Fruit fly (Drosophila melanogaster) whole organism, embryonic: ENCODE measurements around the gene Nup358.

Experiments
- CG1603 ChIP-seq: fragments of 200-800 bp; sonication (Bioruptor generic); optimal IDR thresholded peaks from 2 replicates; lab custom pipeline; 2019; ENCODE audit warnings: missing biosample characterization, mild to moderate bottlenecking, missing genetic modification characterization, moderate library complexity
- chm ChIP-seq: fragments of 200-800 bp; sonication (Bioruptor generic); IDR thresholded peaks from 2 replicates; pipeline ENCODE4 v1.3.6; 2022; ENCODE audit warnings: missing biosample characterization, missing genetic modification characterization
- gsb ChIP-seq: fragments of 200-800 bp; sonication (Bioruptor generic); IDR thresholded peaks from 2 replicates; pipeline ENCODE4 v1.3.6; 2022; ENCODE audit warnings: missing biosample characterization, missing genetic modification characterization
- seq ChIP-seq: fragments of 200-800 bp; sonication (Bioruptor generic); IDR thresholded peaks from 2 replicates; pipeline ENCODE4 v1.3.6; 2022; ENCODE audit warnings: missing biosample characterization, missing genetic modification characterization
- wdn ChIP-seq: fragments of 200-800 bp; sonication (Bioruptor generic); IDR thresholded peaks from 2 replicates; pipeline ENCODE4 v1.3.6; 2022; ENCODE audit warnings: missing biosample characterization, missing genetic modification characterization
- wor ChIP-seq: fragments of 200-800 bp; sonication (Bioruptor generic); IDR thresholded peaks from 2 replicates; pipeline ENCODE4 v1.3.6; 2022; ENCODE audit warnings: missing biosample characterization, missing genetic modification characterization
- zen ChIP-seq: fragments of 200-800 bp; sonication (Bioruptor generic); optimal IDR thresholded peaks from 3 replicates; lab custom pipeline; 2018; ENCODE audit warnings: missing biosample characterization, mild to moderate bottlenecking, missing genetic modification characterization, moderate library complexity

DNA sequence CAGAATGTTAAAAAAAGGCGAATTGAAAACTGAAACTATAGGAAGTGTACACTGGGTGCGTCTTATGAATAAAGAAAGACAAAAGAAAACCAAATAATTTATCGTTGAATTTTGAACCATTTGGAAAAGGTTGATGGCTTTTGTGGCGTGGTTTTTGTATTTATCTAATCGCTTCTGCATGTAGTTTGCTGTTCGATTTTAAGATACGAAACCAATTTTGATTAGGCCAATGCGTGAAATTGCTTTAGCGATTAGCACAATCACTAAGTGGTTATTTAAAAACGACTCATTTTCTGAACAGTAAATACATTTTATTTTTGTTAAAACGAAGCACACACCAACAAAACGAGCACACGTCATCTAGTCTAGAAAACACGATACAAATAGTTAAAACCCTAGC lies 11.5 kb downstream of the Nup358 start:
- TF ChIP-seq CG1603 (no peak), gsb (GFP tag; lab: Robert Waterston, UW) (no peak), wdn (GFP tag; lab: Robert Waterston, UW) (no peak), chm (GFP tag; lab: Robert Waterston, UW) (no peak), zen (tag; lab: Kevin White, UChicago) (no peak), seq (GFP tag; lab: Robert Waterston, UW) (no peak), wor (GFP tag; lab: Robert Waterston, UW) (no peak)
